Fruit fly (Drosophila melanogaster) whole organism, prepupa: ENCODE results near the gene CG31459.

ENCODE experiments used
- Blimp-1 ChIP-seq: fragments of 200-800 bp; sonication (Bioruptor generic); optimal IDR thresholded peaks from 3 replicates; lab custom pipeline; 2017; ENCODE audit warnings: missing biosample characterization, missing genetic modification characterization, mild to moderate bottlenecking, moderate library complexity, missing genetic modification reagents
- CG11294 ChIP-seq: fragments of 200-800 bp; sonication (Bioruptor generic); IDR thresholded peaks from 2 replicates; pipeline ENCODE4 v1.3.6; 2022; ENCODE audit warnings: missing biosample characterization, missing genetic modification characterization
- CG11762 ChIP-seq: fragments of 200-800 bp; sonication (Bioruptor generic); optimal IDR thresholded peaks from 3 replicates; lab custom pipeline; 2016; ENCODE audit warnings: missing biosample characterization, missing genetic modification characterization; ENCODE audit not compliant: insufficient read depth
- CG11902 ChIP-seq: fragments of 200-800 bp; sonication (Bioruptor generic); optimal IDR thresholded peaks from 3 replicates; lab custom pipeline; 2016; ENCODE audit warnings: missing biosample characterization, missing genetic modification characterization
- CG15336 ChIP-seq: fragments of 200-800 bp; sonication (Bioruptor generic); IDR thresholded peaks from 2 replicates; pipeline ENCODE4 v1.3.6; 2022; ENCODE audit warnings: missing biosample characterization, missing genetic modification characterization
- CG1621 ChIP-seq: fragments of 200-800 bp; sonication (Bioruptor generic); optimal IDR thresholded peaks from 3 replicates; lab custom pipeline; 2018; ENCODE audit warnings: missing biosample characterization, mild to moderate bottlenecking, missing genetic modification characterization
- CG3032 ChIP-seq: fragments of 200-800 bp; optimal IDR thresholded peaks from 2 replicates; lab custom pipeline; 2019; ENCODE audit warnings: missing biosample characterization, mild to moderate bottlenecking, missing genetic modification characterization, moderate library complexity
- CG32006 ChIP-seq: fragments of 200-800 bp; sonication (Bioruptor generic); optimal IDR thresholded peaks from 3 replicates; lab custom pipeline; 2017; ENCODE audit warnings: missing biosample characterization, mild to moderate bottlenecking, missing genetic modification characterization
- CG34406 ChIP-seq: fragments of 200-800 bp; sonication (Bioruptor generic); optimal IDR thresholded peaks from 3 replicates; lab custom pipeline; 2016; ENCODE audit warnings: missing biosample characterization, missing genetic modification characterization
- CG6163 ChIP-seq: fragments of 200-800 bp; sonication (Bioruptor generic); IDR thresholded peaks from 3 replicates; pipeline ENCODE4 v1.3.6; 2022; ENCODE audit warnings: missing biosample characterization, missing genetic modification characterization
- CG6276 ChIP-seq: fragments of 200-800 bp; sonication (Bioruptor generic); optimal IDR thresholded peaks from 2 replicates; lab custom pipeline; 2017; ENCODE audit warnings: missing biosample characterization, mild to moderate bottlenecking, missing genetic modification characterization
- CG6792 ChIP-seq: fragments of 200-800 bp; sonication (Bioruptor generic); optimal IDR thresholded peaks from 3 replicates; lab custom pipeline; 2016; ENCODE audit warnings: missing biosample characterization, missing genetic modification characterization
- CG6808 ChIP-seq: fragments of 200-800 bp; sonication (Bioruptor generic); optimal IDR thresholded peaks from 3 replicates; lab custom pipeline; 2017; ENCODE audit warnings: missing biosample characterization, missing genetic modification characterization, mild to moderate bottlenecking, moderate library complexity, missing genetic modification reagents
- CG8119 ChIP-seq: fragments of 200-800 bp; sonication (Bioruptor generic); IDR thresholded peaks from 3 replicates; pipeline ENCODE4 v1.3.6; 2022; ENCODE audit warnings: missing biosample characterization, missing genetic modification characterization
- Eip75B ChIP-seq: fragments of 200-800 bp; sonication (Bioruptor generic); optimal IDR thresholded peaks from 3 replicates; lab custom pipeline; 2016; ENCODE audit warnings: missing biosample characterization, missing genetic modification characterization
- Eip78C ChIP-seq: fragments of 200-800 bp; sonication (Bioruptor generic); peaks from one replicate; lab custom pipeline; 2016; ENCODE audit warnings: missing biosample characterization, missing genetic modification characterization
- Eip93F ChIP-seq: fragments of 200-800 bp; sonication (Bioruptor generic); optimal IDR thresholded peaks from 2 replicates; lab custom pipeline; 2016; ENCODE audit warnings: missing biosample characterization, mild to moderate bottlenecking, missing genetic modification characterization
- Ets21C ChIP-seq: fragments of 200-800 bp; sonication (Bioruptor generic); optimal IDR thresholded peaks from 3 replicates; lab custom pipeline; 2016; ENCODE audit warnings: missing biosample characterization, missing genetic modification characterization
- Ets96B ChIP-seq: fragments of 200-800 bp; optimal IDR thresholded peaks from 2 replicates; lab custom pipeline; 2019; ENCODE audit warnings: missing biosample characterization, mild to moderate bottlenecking, missing genetic modification characterization, moderate library complexity
- Hr39 ChIP-seq: fragments of 200-800 bp; sonication (Bioruptor generic); optimal IDR thresholded peaks from 2 replicates; lab custom pipeline; 2016; ENCODE audit warnings: missing biosample characterization, missing genetic modification characterization
- Hr4 ChIP-seq: fragments of 200-800 bp; sonication (Bioruptor generic); optimal IDR thresholded peaks from 3 replicates; lab custom pipeline; 2016; ENCODE audit warnings: missing biosample characterization, missing genetic modification characterization
- OdsH ChIP-seq: fragments of 200-800 bp; sonication (Bioruptor generic); optimal IDR thresholded peaks from 3 replicates; lab custom pipeline; 2016; ENCODE audit warnings: missing biosample characterization, missing genetic modification characterization
- Sox102F ChIP-seq: fragments of 200-800 bp; sonication (Bioruptor generic); optimal IDR thresholded peaks from 2 replicates; lab custom pipeline; 2016; ENCODE audit warnings: missing biosample characterization, mild to moderate bottlenecking, missing genetic modification characterization
- Sox14 ChIP-seq: fragments of 200-800 bp; sonication (Bioruptor generic); optimal IDR thresholded peaks from 3 replicates; lab custom pipeline; 2016; ENCODE audit warnings: missing biosample characterization, missing genetic modification characterization
- achi ChIP-seq: fragments of 200-800 bp; sonication (Bioruptor generic); optimal IDR thresholded peaks from 3 replicates; lab custom pipeline; 2016; ENCODE audit warnings: missing biosample characterization, missing genetic modification characterization
- acj6 ChIP-seq: fragments of 200-800 bp; sonication (Bioruptor generic); optimal IDR thresholded peaks from 3 replicates; lab custom pipeline; 2016; ENCODE audit warnings: missing biosample characterization, missing genetic modification characterization
- dac ChIP-seq: fragments of 200-800 bp; sonication (Bioruptor generic); optimal IDR thresholded peaks from 2 replicates; lab custom pipeline; 2017; ENCODE audit warnings: missing biosample characterization, mild to moderate bottlenecking, missing genetic modification characterization
- eg ChIP-seq: fragments of 200-800 bp; sonication (Bioruptor generic); IDR thresholded peaks from 3 replicates; pipeline ENCODE4 v1.3.6; 2022; ENCODE audit warnings: missing biosample characterization, missing genetic modification characterization
- esn ChIP-seq: fragments of 200-800 bp; sonication (Bioruptor generic); optimal IDR thresholded peaks from 2 replicates; lab custom pipeline; 2016; ENCODE audit warnings: missing biosample characterization, mild to moderate bottlenecking, missing genetic modification characterization, moderate library complexity
- fd59A ChIP-seq: fragments of 200-800 bp; sonication (Bioruptor generic); optimal IDR thresholded peaks from 2 replicates; lab custom pipeline; 2017; ENCODE audit warnings: missing biosample characterization, mild to moderate bottlenecking, missing genetic modification characterization, missing genetic modification reagents
- fd85E ChIP-seq: fragments of 200-800 bp; sonication (Bioruptor generic); optimal IDR thresholded peaks from 3 replicates; lab custom pipeline; 2016; ENCODE audit warnings: missing biosample characterization, missing genetic modification characterization
- fkh ChIP-seq: fragments of 200-800 bp; sonication (Bioruptor generic); optimal IDR thresholded peaks from 3 replicates; lab custom pipeline; 2017; ENCODE audit warnings: missing biosample characterization, mild to moderate bottlenecking, missing genetic modification characterization, moderate library complexity
- net ChIP-seq: fragments of 200-800 bp; sonication (Bioruptor generic); optimal IDR thresholded peaks from 3 replicates; lab custom pipeline; 2016; ENCODE audit warnings: missing biosample characterization, missing genetic modification characterization
- pdm3 ChIP-seq: fragments of 200-800 bp; sonication (Bioruptor generic); optimal IDR thresholded peaks from 3 replicates; lab custom pipeline; 2016; ENCODE audit warnings: missing biosample characterization, missing genetic modification characterization
- salr ChIP-seq, 2 experiments: fragments of 200-800 bp; sonication (Bioruptor generic); optimal IDR thresholded peaks; 3 replicates each; lab custom pipeline; 2016 to 2018; ENCODE audit warnings: missing biosample characterization in 2 of 2, missing genetic modification characterization in 2 of 2, mild to moderate bottlenecking in 1 of 2
- ss ChIP-seq, 2 experiments: fragments of 200-800 bp; sonication (Bioruptor generic); optimal IDR thresholded peaks; 2 replicates in 1 of 2; 3 replicates in 1 of 2; lab custom pipeline; 2017 to 2018; ENCODE audit warnings: mild to moderate bottlenecking in 2 of 2, missing biosample characterization in 2 of 2, missing genetic modification characterization in 2 of 2, moderate library complexity in 1 of 2
- svp ChIP-seq: fragments of 200-800 bp; sonication (Bioruptor generic); peaks from one replicate; lab custom pipeline; 2016; ENCODE audit warnings: missing biosample characterization, missing genetic modification characterization
- vri ChIP-seq: fragments of 200-800 bp; sonication (Bioruptor generic); optimal IDR thresholded peaks from 3 replicates; lab custom pipeline; 2016; ENCODE audit warnings: missing biosample characterization, mild to moderate bottlenecking, missing genetic modification characterization

Gene CG31459

DNA sequence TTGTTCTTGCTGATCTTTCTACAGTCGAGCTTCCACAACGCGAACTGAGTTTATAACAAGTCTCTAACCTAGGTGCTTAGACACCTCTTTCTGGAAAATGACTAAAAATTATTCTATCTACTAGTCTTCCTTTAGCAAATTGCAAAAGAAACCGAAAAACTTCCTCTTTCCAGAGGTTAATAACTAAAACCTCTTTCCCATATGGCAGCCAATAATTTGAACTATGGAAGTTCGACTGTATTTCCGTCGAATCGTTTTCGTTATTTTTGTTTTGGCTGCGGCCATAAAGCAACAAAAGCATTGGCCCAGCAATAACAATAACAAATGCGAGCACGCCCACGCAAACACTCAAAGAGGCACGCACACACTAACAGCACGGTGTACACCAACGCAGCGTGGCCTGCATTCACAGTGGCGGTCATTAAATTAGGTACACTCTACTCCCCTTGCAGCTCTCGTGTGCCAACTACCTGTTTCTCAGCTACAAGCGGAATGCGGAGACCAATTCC, 39.8 kb downstream of the CG31459 start (continued):
- TF ChIP-seq CG6792 (GFP tag; lab: Kevin White, UChicago): no peak
- no peak for TF ChIP-seq CG11294 (GFP tag; lab: Robert Waterston, UW)
- no peak for TF ChIP-seq CG1621 (tag; lab: Kevin White, UChicago)
- TF ChIP-seq CG6163: peak; percentile 31; the same call in 1 of the 3 replicates
- TF ChIP-seq CG15336: peak; percentile 50
- no peak for TF ChIP-seq CG34406 (GFP tag; lab: Kevin White, UChicago)
- TF ChIP-seq CG6276 (GFP tag; lab: Kevin White, UChicago): no peak
- TF ChIP-seq Eip75B (GFP tag; lab: Kevin White, UChicago): no peak
- peak; percentile 51 for TF ChIP-seq net (GFP tag; lab: Kevin White, UChicago)
- TF ChIP-seq achi (GFP tag; lab: Kevin White, UChicago): no peak
- TF ChIP-seq Ets96B: peak; percentile 18
- no peak for TF ChIP-seq Eip93F
- TF ChIP-seq vri (GFP tag; lab: Kevin White, UChicago): peak; percentile 48

DNA sequence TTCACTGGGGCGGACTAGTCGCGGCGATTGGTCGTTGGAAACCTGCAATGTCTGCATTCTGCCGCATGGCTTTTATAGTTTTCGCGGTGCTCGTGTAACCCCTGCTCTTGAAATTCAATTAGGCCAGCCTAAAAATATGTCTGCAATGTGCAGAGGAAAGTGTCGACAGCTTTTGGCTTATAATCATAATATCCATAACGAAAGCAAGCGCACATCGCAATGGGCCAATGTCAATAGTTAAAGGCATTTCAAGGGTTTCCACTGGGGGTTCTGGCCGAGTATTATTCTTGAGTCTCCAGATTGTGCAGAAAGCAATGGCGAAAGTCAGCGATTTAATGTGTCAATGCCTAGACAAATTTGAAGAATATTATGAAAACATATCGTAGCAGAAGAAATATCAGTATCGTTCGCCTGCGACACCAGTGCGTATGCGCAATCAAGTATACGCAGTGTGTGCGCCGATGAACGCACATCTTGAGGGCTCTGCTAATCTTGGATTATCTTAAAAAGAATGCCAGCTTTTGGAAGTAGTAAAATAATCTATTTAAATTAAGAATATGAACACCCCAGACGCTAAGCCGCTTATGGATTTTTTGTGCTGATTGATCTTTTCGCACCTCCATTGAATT, 47.6 kb downstream of the CG31459 start, which contains the start of gene ninaE:
TSS of gene ninaE (minus strand) at position 51 of the 629 bp plus-strand sequence.
- TF ChIP-seq Sox14 (GFP tag; lab: Kevin White, UChicago) (no peak), fd85E (GFP tag; lab: Kevin White, UChicago) (no peak), CG11762 (GFP tag; lab: Kevin White, UChicago) (no peak), CG11902 (GFP tag; lab: Kevin White, UChicago) (no peak), Sox102F (no peak), Ets21C (GFP tag; lab: Kevin White, UChicago) (no peak), CG6276 (GFP tag; lab: Kevin White, UChicago) (no peak), salr (GFP tag; optimal IDR thresholded peaks at IDR 0.05; lab: Kevin White, UChicago) (no peak), dac (no peak), CG6808 (GFP tag; lab: Kevin White, UChicago) (no peak), Hr39 (GFP tag; lab: Kevin White, UChicago) (no peak), OdsH (GFP tag; lab: Kevin White, UChicago) (no peak), ss (GFP tag; optimal IDR thresholded peaks at IDR 0.05; lab: Kevin White, UChicago) (no peak), CG32006 (GFP tag; lab: Kevin White, UChicago) (no peak)

DNA sequence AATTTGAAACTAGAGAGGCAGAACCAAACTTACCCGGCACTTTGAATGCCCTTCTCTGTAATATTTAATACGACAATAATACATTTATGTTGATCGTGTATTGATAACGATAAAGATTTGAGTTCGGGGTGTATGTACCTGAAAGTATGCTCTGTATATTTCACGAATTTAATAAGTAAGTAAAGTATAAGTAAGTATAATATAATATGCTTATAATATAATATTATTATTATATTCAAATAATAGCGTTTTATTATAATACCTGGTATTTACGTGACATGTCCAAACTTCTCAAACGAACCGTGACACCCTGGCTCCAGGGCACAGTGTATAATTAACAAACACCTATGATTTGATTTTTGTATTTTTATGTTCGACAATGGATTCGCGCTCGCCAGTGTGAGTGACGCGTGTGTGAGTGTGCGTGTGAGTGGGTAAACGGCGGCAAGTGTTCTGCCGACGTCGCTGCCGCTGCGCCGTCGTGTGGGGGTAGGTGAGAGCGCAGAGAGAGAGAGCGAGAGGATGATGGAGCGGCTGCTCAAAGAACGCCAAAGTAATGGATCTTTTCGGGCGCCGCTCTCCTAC, 49.0 kb downstream of the CG31459 start:
- peak; percentile 60 for TF ChIP-seq CG6276 (GFP tag; lab: Kevin White, UChicago)
- TF ChIP-seq Ets96B: no peak
- TF ChIP-seq fkh (GFP tag; lab: Kevin White, UChicago): peak; percentile 68
- TF ChIP-seq CG32006 (GFP tag; lab: Kevin White, UChicago): peak; percentile 31
- no peak for TF ChIP-seq salr (GFP tag; optimal IDR thresholded peaks at IDR 0.05; lab: Kevin White, UChicago)
- 0 out of 3 replicates have a peak, but pooled peaks have one; percentile 6 for TF ChIP-seq CG6163
- TF ChIP-seq Eip78C (GFP tag; lab: Kevin White, UChicago): peak; percentile 46
- TF ChIP-seq, all 60 proteins: peak for 5

DNA sequence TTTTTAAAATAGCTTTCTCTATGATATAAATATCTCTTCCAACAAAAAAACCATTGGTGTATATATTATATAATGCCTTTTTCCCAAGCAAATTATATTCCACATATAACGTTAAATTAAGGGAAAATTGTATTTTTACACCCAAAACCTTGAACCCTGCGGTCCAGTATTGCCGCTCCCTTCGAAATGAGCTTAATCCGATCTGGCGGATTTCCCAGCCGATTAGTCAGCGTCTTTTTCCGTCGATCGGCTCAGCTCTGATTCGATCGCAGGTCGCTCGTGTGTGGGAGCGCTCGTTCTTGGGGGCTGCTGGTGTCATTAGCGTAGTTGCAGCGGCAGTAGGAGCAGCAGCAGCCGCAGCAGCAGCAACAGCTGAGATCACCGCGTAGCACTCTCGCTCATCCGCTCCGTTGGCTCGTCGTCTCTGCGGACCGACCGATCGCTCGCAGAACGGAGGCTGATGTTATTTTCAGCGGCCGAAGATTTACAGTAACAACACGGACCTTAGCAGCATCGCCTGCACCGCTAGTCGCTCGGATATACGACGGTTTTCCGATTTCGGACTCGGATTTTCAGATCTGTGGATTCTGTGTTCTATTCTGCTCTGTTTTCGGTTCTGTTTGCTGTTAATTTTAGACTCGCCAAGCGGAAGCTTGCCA, 49.8 kb downstream of the CG31459 start, which contains the start of gene CG4733:
TSS of gene CG4733 (plus strand) at position 350 of the 659 bp plus-strand sequence.
- no peak for TF ChIP-seq CG6792 (GFP tag; lab: Kevin White, UChicago)
- no peak for TF ChIP-seq Blimp-1
- no peak for TF ChIP-seq CG3032 (tag; lab: Kevin White, UChicago)
- TF ChIP-seq net (GFP tag; lab: Kevin White, UChicago): peak; percentile 20
- TF ChIP-seq Ets96B: no peak
- TF ChIP-seq CG32006 (GFP tag; lab: Kevin White, UChicago): peak; percentile 16
- TF ChIP-seq CG6163: 0 out of 3 replicates have a peak, but pooled peaks have one; percentile 20
- TF ChIP-seq CG8119 (GFP tag; lab: Robert Waterston, UW): no peak
- no peak for TF ChIP-seq esn
- peak; percentile 8 for TF ChIP-seq pdm3 (GFP tag; lab: Kevin White, UChicago)
- TF ChIP-seq acj6 (GFP tag; lab: Kevin White, UChicago): peak; percentile 5
- peak; percentile 12 for TF ChIP-seq Hr4 (GFP tag; lab: Kevin White, UChicago)
- TF ChIP-seq svp (GFP tag; lab: Kevin White, UChicago): peak; percentile 71
- TF ChIP-seq vri (GFP tag; lab: Kevin White, UChicago): no peak
- no peak for TF ChIP-seq fd59A (GFP tag; lab: Kevin White, UChicago)
- no peak for TF ChIP-seq Eip75B (GFP tag; lab: Kevin White, UChicago)
- TF ChIP-seq eg (GFP tag; lab: Robert Waterston, UW): peak; percentile 34; the same call in 1 of the 3 replicates
- TF ChIP-seq Sox14 (GFP tag; lab: Kevin White, UChicago): peak; percentile 4
